Worm (Caenorhabditis elegans) whole organism, L1 larva: Measurements from ENCODE around the gene pha-1.

Source experiments
- C04F5.9 ChIP-seq: sonication (generic microtip); optimal IDR thresholded peaks from 2 replicates; lab custom pipeline; 2016; ENCODE audit warnings: missing genetic modification characterization, missing compliant biosample characterization
- ama-1 ChIP-seq: fragments of 150-350 bp; optimal IDR thresholded peaks from 2 replicates; lab custom pipeline; 2014
- lin-15B ChIP-seq: fragments of 150-350 bp; sonication (generic microtip); optimal IDR thresholded peaks from 3 replicates; lab custom pipeline; 2014; ENCODE audit warnings: missing biosample characterization, missing genetic modification characterization
- nhr-12 ChIP-seq: sonication (generic microtip); optimal IDR thresholded peaks from 2 replicates; lab custom pipeline; 2017; ENCODE audit warnings: missing biosample characterization, missing genetic modification characterization
- nhr-84 ChIP-seq: sonication (generic microtip); optimal IDR thresholded peaks from 2 replicates; lab custom pipeline; 2017; ENCODE audit warnings: missing biosample characterization, missing genetic modification characterization
- nhr-85 ChIP-seq: sonication (generic microtip); peaks from one replicate; lab custom pipeline; 2016; ENCODE audit warnings: missing genetic modification characterization, inconsistent platforms, missing compliant biosample characterization
- snpc-4 ChIP-seq: fragments of 150-350 bp; optimal IDR thresholded peaks from 2 replicates; lab custom pipeline; 2014; ENCODE audit warnings: missing biosample characterization, missing genetic modification characterization

ce11 chrIII:11175642-11176217, 44.2 kb downstream of the pha-1 start:
- TF ChIP-seq ama-1 (lab: Kevin White, UChicago) (no peak), lin-15B (tag; lab: Kevin White, UChicago) (no peak), nhr-12 (tag; lab: Kevin White, UChicago) (no peak), nhr-84 (no peak), snpc-4 (tag; lab: Kevin White, UChicago) (no peak), C04F5.9 (tag; lab: Kevin White, UChicago) (no peak), nhr-85 (no peak)
